Worm (Caenorhabditis elegans) whole organism, early embryonic: ENCODE measurements around the gene ceh-16.

Experiments
- B0310.2 ChIP-seq: sonication (generic microtip); optimal IDR thresholded peaks from 2 replicates; lab custom pipeline; 2016; ENCODE audit warnings: mild to moderate bottlenecking, missing genetic modification characterization, missing compliant biosample characterization
- F13C5.2 ChIP-seq: sonication (generic microtip); optimal IDR thresholded peaks from 2 replicates; lab custom pipeline; 2017; ENCODE audit warnings: mild to moderate bottlenecking, missing genetic modification characterization, inconsistent platforms, missing compliant biosample characterization
- aly-1 ChIP-seq: sonication (generic microtip); optimal IDR thresholded peaks from 2 replicates; lab custom pipeline; 2016; ENCODE audit warnings: missing genetic modification characterization, missing compliant biosample characterization
- ama-1 ChIP-seq: fragments of 150-350 bp; optimal IDR thresholded peaks from 2 replicates; lab custom pipeline; 2014
- ceh-13 ChIP-seq: fragments of 200-800 bp; sonication (Bioruptor generic); optimal IDR thresholded peaks from 2 replicates; lab custom pipeline; 2018; ENCODE audit warnings: mild to moderate bottlenecking, missing genetic modification characterization, missing compliant biosample characterization
- ceh-36 ChIP-seq: sonication (generic microtip); optimal IDR thresholded peaks from 2 replicates; lab custom pipeline; 2016; ENCODE audit warnings: missing genetic modification characterization, inconsistent platforms, missing compliant biosample characterization
- ets-7 ChIP-seq: sonication (generic microtip); optimal IDR thresholded peaks from 2 replicates; lab custom pipeline; 2016; ENCODE audit warnings: missing genotype, missing genetic modification characterization, missing compliant biosample characterization
- flt-1 ChIP-seq: fragments of 200-800 bp; sonication (Bioruptor generic); IDR thresholded peaks from 2 replicates; pipeline ENCODE4 v1.3.6; 2022; ENCODE audit warnings: missing genetic modification characterization, missing compliant biosample characterization
- hmbx-1 ChIP-seq: sonication (generic microtip); optimal IDR thresholded peaks from 2 replicates; lab custom pipeline; 2016; ENCODE audit warnings: mild to moderate bottlenecking, missing genetic modification characterization, missing compliant biosample characterization
- hmg-4 ChIP-seq: fragments of 200-800 bp; sonication (Bioruptor generic); optimal IDR thresholded peaks from 2 replicates; lab custom pipeline; 2018; ENCODE audit warnings: mild to moderate bottlenecking, missing genetic modification characterization, missing compliant biosample characterization
- hnd-1 ChIP-seq: sonication (generic microtip); optimal IDR thresholded peaks from 2 replicates; lab custom pipeline; 2016; ENCODE audit warnings: missing genetic modification characterization, missing compliant biosample characterization
- pes-1 ChIP-seq: fragments of 200-800 bp; sonication (Bioruptor generic); IDR thresholded peaks from 2 replicates; pipeline ENCODE4 v1.3.6; 2022; ENCODE audit warnings: missing genetic modification reagents, missing genetic modification characterization, missing compliant biosample characterization
- scrt-1 ChIP-seq: fragments of 200-800 bp; sonication (Bioruptor generic); IDR thresholded peaks from 2 replicates; pipeline ENCODE4 v1.3.6; 2022; ENCODE audit warnings: missing genetic modification characterization, missing compliant biosample characterization
- sea-1 ChIP-seq: fragments of 200-800 bp; sonication (Bioruptor generic); conservative IDR thresholded peaks from 2 replicates; pipeline ENCODE4 v1.3.6; 2022; ENCODE audit warnings: missing genetic modification characterization, missing compliant biosample characterization
- tbx-11 ChIP-seq: fragments of 200-800 bp; sonication (Bioruptor generic); IDR thresholded peaks from 2 replicates; pipeline ENCODE4 v1.3.6; 2022; ENCODE audit warnings: missing genetic modification characterization, missing compliant biosample characterization
- tbx-37 ChIP-seq: fragments of 200-800 bp; sonication (Bioruptor generic); conservative IDR thresholded peaks from 2 replicates; pipeline ENCODE4 v1.3.6; 2022; ENCODE audit warnings: missing genetic modification reagents, missing genetic modification characterization, missing compliant biosample characterization
- tra-4 ChIP-seq: sonication (generic microtip); optimal IDR thresholded peaks from 2 replicates; lab custom pipeline; 2017; ENCODE audit warnings: missing genetic modification characterization, missing compliant biosample characterization

Gene ceh-16

DNA sequence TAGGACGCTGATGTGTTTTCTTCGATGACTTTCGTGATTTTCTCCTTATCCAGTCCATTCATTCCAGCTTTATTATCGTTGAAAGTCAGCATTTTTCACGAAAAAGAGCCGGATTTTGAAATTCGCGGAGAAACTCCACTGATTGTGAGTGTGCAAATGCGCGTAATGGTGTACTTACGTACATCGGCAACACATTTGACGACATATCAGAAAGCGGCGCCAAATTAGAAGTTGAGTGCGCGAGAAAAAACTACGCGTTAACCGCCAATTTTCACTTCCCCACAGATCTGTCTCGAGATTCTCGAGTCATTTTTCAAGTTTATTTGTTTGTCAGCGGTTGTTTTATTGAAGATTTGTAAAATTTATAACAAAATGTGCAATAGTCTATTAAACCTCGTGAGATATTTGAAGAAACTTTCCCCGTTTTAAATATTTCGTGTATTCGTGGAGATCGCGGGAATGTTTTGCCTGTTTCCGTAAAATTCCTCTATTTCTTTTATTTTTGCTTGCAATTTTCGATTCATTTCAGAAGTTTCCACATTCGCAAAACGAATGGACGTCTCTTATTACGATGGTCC is 6.0 kb downstream of the ceh-16 start, which contains the start of the genes polk-1 and gpr-1:
Gene polk-1, minus strand, starts transcription at position 186 of the 578 bp plus-strand sequence.
Gene gpr-1, plus strand, starts transcription at position 528 of the 578 bp plus-strand sequence.
- TF ChIP-seq hmg-4 (GFP tag; lab: Kevin White, UChicago) = no peak
- TF ChIP-seq ceh-36 (tag; lab: Kevin White, UChicago) = no peak
- TF ChIP-seq hmbx-1 (tag; lab: Kevin White, UChicago) = no peak
- TF ChIP-seq scrt-1 (GFP tag; lab: Robert Waterston, UW) = no peak
- TF ChIP-seq tbx-11 = no peak
- no peak for TF ChIP-seq sea-1 (GFP tag; lab: Robert Waterston, UW)
- no peak for TF ChIP-seq ceh-13 (GFP tag; lab: Kevin White, UChicago)
- no peak for TF ChIP-seq tbx-37 (GFP tag; lab: Robert Waterston, UW)
- no peak for TF ChIP-seq F13C5.2
- no peak for TF ChIP-seq ama-1
- no peak for TF ChIP-seq ets-7 (tag; lab: Kevin White, UChicago)
- TF ChIP-seq B0310.2 (tag; lab: Kevin White, UChicago) = no peak
- TF ChIP-seq aly-1 (tag; lab: Kevin White, UChicago) = no peak
- no peak for TF ChIP-seq flt-1 (GFP tag; lab: Robert Waterston, UW)
- TF ChIP-seq tra-4 (tag; lab: Kevin White, UChicago) = no peak

DNA sequence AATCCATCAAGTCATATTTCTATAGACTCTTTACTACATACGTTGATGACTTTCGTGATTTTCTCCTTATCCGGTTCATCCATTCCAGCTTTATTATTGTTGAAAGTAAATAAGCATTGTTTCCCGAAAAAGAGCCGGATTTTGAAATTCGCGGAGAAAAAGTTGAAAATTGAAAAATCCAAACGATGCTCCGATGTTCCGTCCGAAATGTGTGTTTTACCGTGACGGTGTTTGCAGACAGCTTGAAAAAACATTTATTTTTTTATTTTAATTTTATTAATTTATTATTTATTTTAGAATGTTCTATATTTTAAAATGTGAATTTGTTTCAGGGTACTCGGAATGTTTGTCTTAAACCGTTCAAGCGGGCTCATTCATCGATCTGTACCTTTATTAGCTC is 8.3 kb downstream of the ceh-16 start, which contains the start of gene dnj-10:
Gene dnj-10, plus strand, starts transcription at position 333 of the 400 bp plus-strand sequence.
- TF ChIP-seq hnd-1 (no peak), tbx-37 (GFP tag; lab: Robert Waterston, UW) (no peak), hmbx-1 (tag; lab: Kevin White, UChicago) (no peak), ets-7 (tag; lab: Kevin White, UChicago) (no peak)

DNA sequence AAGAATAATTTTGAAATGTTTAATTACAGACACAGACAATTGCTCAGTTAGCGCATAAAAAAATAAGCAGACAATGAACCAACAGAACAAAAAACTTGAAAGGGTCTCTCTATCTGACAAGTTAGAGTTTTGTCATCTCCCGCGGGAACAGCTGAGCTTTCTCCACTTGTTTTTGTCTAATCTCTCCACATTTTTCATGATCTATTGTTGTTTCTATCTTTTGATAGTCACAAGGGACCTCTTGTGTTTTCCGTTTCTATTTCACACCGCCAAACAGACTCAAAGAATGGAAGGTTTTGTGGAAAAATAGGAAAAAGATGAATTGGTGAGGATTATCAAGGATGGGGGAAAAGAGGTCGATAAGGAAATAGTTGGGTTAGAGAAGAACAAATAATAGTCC is 14.3 kb downstream of the ceh-16 start:
- no peak for TF ChIP-seq aly-1 (tag; lab: Kevin White, UChicago)
- TF ChIP-seq flt-1 (GFP tag; lab: Robert Waterston, UW) = no peak
- no peak for TF ChIP-seq tbx-37 (GFP tag; lab: Robert Waterston, UW)
- no peak for TF ChIP-seq hnd-1
- TF ChIP-seq ama-1 = no peak
- TF ChIP-seq B0310.2 (tag; lab: Kevin White, UChicago) = no peak
- TF ChIP-seq ceh-13 (GFP tag; lab: Kevin White, UChicago) = no peak
- TF ChIP-seq pes-1 (GFP tag; lab: Robert Waterston, UW) = no peak
- TF ChIP-seq sea-1 (GFP tag; lab: Robert Waterston, UW) = no peak
- TF ChIP-seq hmg-4 (GFP tag; lab: Kevin White, UChicago) = no peak
- no peak for TF ChIP-seq scrt-1 (GFP tag; lab: Robert Waterston, UW)
- no peak for TF ChIP-seq F13C5.2
- TF ChIP-seq ets-7 (tag; lab: Kevin White, UChicago) = no peak
- no peak for TF ChIP-seq tbx-11
- TF ChIP-seq ceh-36 (tag; lab: Kevin White, UChicago) = no peak
- no peak for TF ChIP-seq hmbx-1 (tag; lab: Kevin White, UChicago)
- no peak for TF ChIP-seq tra-4 (tag; lab: Kevin White, UChicago)

DNA sequence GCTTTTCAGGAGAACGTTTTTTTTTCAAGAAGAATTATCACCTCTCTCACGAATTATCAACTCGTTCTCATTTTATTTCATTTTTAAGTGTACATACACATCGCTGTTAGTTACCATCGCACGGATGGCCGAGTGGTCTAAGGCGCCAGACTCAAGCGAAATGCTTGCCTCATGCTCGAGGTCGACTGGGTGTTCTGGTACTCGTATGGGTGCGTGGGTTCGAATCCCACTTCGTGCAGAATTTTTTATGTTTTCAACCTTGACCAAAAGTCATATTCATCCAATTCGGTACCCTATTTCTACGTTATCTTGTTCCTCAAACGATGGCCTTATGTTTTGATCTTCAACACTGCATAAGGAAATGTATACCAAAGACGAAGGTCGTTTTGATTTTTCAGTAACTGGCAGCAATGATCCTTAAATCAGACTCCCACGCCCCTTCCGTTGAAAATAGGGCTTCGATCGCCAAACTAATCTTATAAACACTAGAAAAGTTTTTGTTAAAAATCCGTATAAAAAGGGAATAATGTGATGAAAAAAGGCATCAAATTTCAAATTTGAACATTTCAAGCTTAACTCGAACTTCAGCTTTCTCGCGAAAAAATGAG is 16.8 kb downstream of the ceh-16 start, which contains the start of gene fip-1:
Gene fip-1, plus strand, starts transcription at position 558 of the 608 bp plus-strand sequence.
- peak; percentile 40; the same call in 1 of the 2 replicates for TF ChIP-seq scrt-1 (GFP tag; lab: Robert Waterston, UW)
- TF ChIP-seq hmg-4 (GFP tag; lab: Kevin White, UChicago) = no peak

DNA sequence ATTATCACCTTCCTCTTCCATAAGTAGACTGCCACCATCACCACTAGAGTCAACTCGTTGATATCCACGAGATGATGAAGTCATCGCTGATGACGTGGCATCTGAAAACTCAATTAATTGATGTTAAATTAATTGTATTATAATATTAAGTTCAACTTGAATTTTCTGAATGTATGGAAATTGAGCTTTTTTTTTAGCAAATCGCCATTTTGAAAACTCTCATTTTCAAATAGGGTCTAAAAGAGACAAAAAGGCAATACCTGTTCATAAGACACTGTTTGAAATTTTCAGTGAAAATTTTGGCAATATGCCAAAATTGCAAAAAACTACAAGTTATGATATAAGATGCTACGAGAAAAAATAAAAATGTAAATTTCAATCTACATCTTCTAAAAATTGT is 21.1 kb downstream of the ceh-16 start, which contains the start of gene twk-7:
Gene twk-7, minus strand, starts transcription at position 101 of the 400 bp plus-strand sequence.
- TF ChIP-seq ceh-13 (GFP tag; lab: Kevin White, UChicago) (no peak), F13C5.2 (no peak), pes-1 (GFP tag; lab: Robert Waterston, UW) (no peak), sea-1 (GFP tag; lab: Robert Waterston, UW) (no peak), ceh-36 (tag; lab: Kevin White, UChicago) (no peak), hnd-1 (no peak), scrt-1 (GFP tag; lab: Robert Waterston, UW) (no peak), hmbx-1 (tag; lab: Kevin White, UChicago) (no peak), ama-1 (no peak), hmg-4 (GFP tag; lab: Kevin White, UChicago) (no peak), ets-7 (tag; lab: Kevin White, UChicago) (no peak), tra-4 (tag; lab: Kevin White, UChicago) (no peak), B0310.2 (tag; lab: Kevin White, UChicago) (no peak), flt-1 (GFP tag; lab: Robert Waterston, UW) (no peak), tbx-11 (no peak), aly-1 (tag; lab: Kevin White, UChicago) (no peak), tbx-37 (GFP tag; lab: Robert Waterston, UW) (no peak)

DNA sequence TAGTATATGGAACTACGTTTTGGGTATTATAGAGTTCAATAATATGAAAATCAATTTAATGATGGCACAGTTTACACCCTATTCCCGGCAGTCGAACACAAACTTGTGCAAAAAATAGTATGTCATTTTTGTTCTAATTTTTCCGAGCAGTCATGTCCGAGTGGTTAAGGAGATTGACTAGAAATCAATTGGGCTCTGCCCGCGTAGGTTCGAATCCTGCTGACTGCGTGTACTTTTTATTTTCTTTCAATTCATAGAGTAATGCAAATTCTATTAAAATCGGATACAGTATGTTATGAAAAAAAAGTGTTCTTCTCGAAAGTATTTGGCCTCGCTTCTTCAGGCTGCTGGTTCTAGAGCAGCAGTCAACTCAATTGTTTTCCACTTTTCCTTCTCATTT is 23.5 kb downstream of the ceh-16 start:
- TF ChIP-seq tra-4 (tag; lab: Kevin White, UChicago) = no peak
- TF ChIP-seq tbx-37 (GFP tag; lab: Robert Waterston, UW) = no peak
- TF ChIP-seq F13C5.2 = no peak
- TF ChIP-seq tbx-11 = no peak
- no peak for TF ChIP-seq ets-7 (tag; lab: Kevin White, UChicago)
- no peak for TF ChIP-seq hmbx-1 (tag; lab: Kevin White, UChicago)
- no peak for TF ChIP-seq B0310.2 (tag; lab: Kevin White, UChicago)
- TF ChIP-seq flt-1 (GFP tag; lab: Robert Waterston, UW) = no peak
- no peak for TF ChIP-seq hnd-1
- no peak for TF ChIP-seq scrt-1 (GFP tag; lab: Robert Waterston, UW)
- no peak for TF ChIP-seq hmg-4 (GFP tag; lab: Kevin White, UChicago)
- TF ChIP-seq sea-1 (GFP tag; lab: Robert Waterston, UW) = no peak
- TF ChIP-seq ama-1 = no peak
- no peak for TF ChIP-seq aly-1 (tag; lab: Kevin White, UChicago)
- no peak for TF ChIP-seq pes-1 (GFP tag; lab: Robert Waterston, UW)
- TF ChIP-seq ceh-13 (GFP tag; lab: Kevin White, UChicago) = no peak
- TF ChIP-seq ceh-36 (tag; lab: Kevin White, UChicago) = no peak
